In the genomic region with DNA sequence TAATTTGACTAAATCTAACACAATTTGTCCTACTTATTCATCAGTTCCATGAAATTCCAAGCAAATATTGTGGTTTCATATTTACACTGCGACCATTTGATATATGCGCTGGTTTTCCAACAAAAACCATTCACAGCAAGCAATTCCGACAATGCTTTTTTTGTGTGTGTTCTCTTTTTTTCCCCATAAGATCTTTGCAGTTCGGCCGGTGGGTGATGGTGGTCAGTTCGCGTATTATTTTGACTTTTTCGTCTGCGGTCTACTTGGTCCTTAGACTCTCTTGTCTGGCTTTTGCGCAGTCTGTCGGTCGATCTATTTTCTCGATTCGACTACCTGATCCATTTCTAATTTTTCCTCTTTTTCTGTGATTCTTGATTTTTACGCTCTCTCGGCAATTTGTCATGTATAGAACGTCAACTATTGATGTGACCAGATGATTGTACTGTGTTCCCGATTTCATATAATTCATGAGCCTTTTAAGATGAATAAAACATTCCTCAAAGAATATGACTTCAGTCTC, we compare ENCODE assay signal across 4 worm cellular contexts.
TF ChIP-seq lines count a peak whose summit lies in the region.

No protein-coding gene starts in this region.

TF ChIP-seq in whole organism, L1 larva, 84 proteins besides CTCF, POLR2A, EP300 and RAD21:
- TF ChIP-seq swsn-7 (tag; optimal IDR thresholded peaks at IDR 0.05; lab: Kevin White, UChicago): no peak
- TF ChIP-seq blmp-1 (tag; optimal IDR thresholded peaks at IDR 0.05; lab: Kevin White, UChicago): peak; percentile 42
- TF ChIP-seq nhr-85 (tag; lab: Kevin White, UChicago): peak; percentile 56
- no peak for TF ChIP-seq grh-1 (GFP tag; IDR thresholded peaks at IDR 0.05; lab: Robert Waterston, UW)
- TF ChIP-seq efl-1 (optimal IDR thresholded peaks at IDR 0.05; lab: Kevin White, UChicago): no peak
- peak in 1 of 2 experiments; percentile 12 for TF ChIP-seq efl-1 (GFP tag; optimal IDR thresholded peaks at IDR 0.05 in 1 of 2; lab: Kevin White, UChicago)
- no peak for TF ChIP-seq nhr-20 (tag; optimal IDR thresholded peaks at IDR 0.05; lab: Kevin White, UChicago)

TF ChIP-seq in whole organism, L2 larva, 48 proteins besides CTCF, POLR2A, EP300 and RAD21:
- TF ChIP-seq fos-1 (tag; optimal IDR thresholded peaks at IDR 0.05; lab: Kevin White, UChicago): peak; percentile 48
- no peak for TF ChIP-seq nhr-11 (tag; optimal IDR thresholded peaks at IDR 0.05; lab: Kevin White, UChicago)
- TF ChIP-seq sma-9 (GFP tag; optimal IDR thresholded peaks at IDR 0.05; lab: Kevin White, UChicago): peak; percentile 53
- TF ChIP-seq sma-9 (tag; optimal IDR thresholded peaks at IDR 0.05; lab: Kevin White, UChicago): no peak
- TF ChIP-seq mdl-1 (tag; optimal IDR thresholded peaks at IDR 0.05; lab: Kevin White, UChicago): peak in 1 of 2 experiments; percentile 16

TF ChIP-seq in whole organism, L3 larva, 47 proteins besides CTCF, POLR2A, EP300 and RAD21:
- peak; percentile 41 for TF ChIP-seq pha-4 (tag; optimal IDR thresholded peaks at IDR 0.05; lab: Kevin White, UChicago)
- TF ChIP-seq nhr-23 (tag; optimal IDR thresholded peaks at IDR 0.05; lab: Kevin White, UChicago): peak; percentile 6
- TF ChIP-seq tbx-2 (tag; optimal IDR thresholded peaks at IDR 0.05; lab: Kevin White, UChicago): no peak
- TF ChIP-seq snpc-4 (tag; optimal IDR thresholded peaks at IDR 0.05; lab: Kevin White, UChicago): no peak
- TF ChIP-seq lin-15B (tag; optimal IDR thresholded peaks at IDR 0.05; lab: Kevin White, UChicago): peak; percentile 9
TF ChIP-seq in whole organism, L3 larva: peak in this region for 3.

TF ChIP-seq in whole organism, L4 larva, 104 proteins besides CTCF, POLR2A, EP300 and RAD21:
- peak in 1 of 2 experiments; percentile 43 for TF ChIP-seq mdl-1 (tag; optimal IDR thresholded peaks at IDR 0.05; lab: Kevin White, UChicago)
- TF ChIP-seq nhr-28 (tag; optimal IDR thresholded peaks at IDR 0.05; lab: Kevin White, UChicago): peak; percentile 53
- peak in 1 of 2 experiments; percentile 94 for TF ChIP-seq unc-62 (GFP tag; optimal IDR thresholded peaks at IDR 0.05 in 1 of 2; lab: Kevin White, UChicago)
- no peak for TF ChIP-seq unc-62 (tag; optimal IDR thresholded peaks at IDR 0.05; lab: Kevin White, UChicago)
- TF ChIP-seq F26F4.8 (GFP tag; conservative IDR thresholded peaks at IDR 0.05; lab: Robert Waterston, UW): no peak
- no peak for TF ChIP-seq Y48G9A.11 (GFP tag; IDR thresholded peaks at IDR 0.05; lab: Robert Waterston, UW)
- TF ChIP-seq lsy-2 (tag; optimal IDR thresholded peaks at IDR 0.05; lab: Kevin White, UChicago): peak in 1 of 2 experiments; percentile 6

Comparison
In these comparisons a context has a peak if more than half of its experiments do, and no peak if none do; other contexts are left out.
1. Of the 29 proteins assayed by ChIP-seq in both whole organism, L4 larva and whole organism, L1 larva: peak only in whole organism, L4 larva: nhr-28; only in whole organism, L1 larva: none; in both: none; in neither: 25; mixed calls (peak in some experiments, not most) for 3.